Worm (Caenorhabditis elegans) whole organism, L4 larva: ENCODE measurements around the gene cyp-14A4.
A peak's percentile ranks its signal among the peaks of the same experiment; 100 is the strongest.

Experiments
- R02D3.7 ChIP-seq: fragments of 150-350 bp; sonication (generic microtip); optimal IDR thresholded peaks from 3 replicates; lab custom pipeline; 2014; ENCODE audit warnings: missing biosample characterization, missing genetic modification characterization
- Y5F2A.4 ChIP-seq: fragments of 200-800 bp; sonication (Bioruptor generic); optimal IDR thresholded peaks from 2 replicates; lab custom pipeline; 2018; ENCODE audit warnings: mild to moderate bottlenecking, missing genetic modification characterization, missing compliant biosample characterization
- ZK546.5 ChIP-seq, 2 experiments: sonication (generic microtip); optimal IDR thresholded peaks; 2 replicates each; lab custom pipeline; 2017; ENCODE audit warnings: missing biosample characterization in 2 of 2, missing genetic modification characterization in 2 of 2
- aha-1 ChIP-seq: fragments of 150-350 bp; peaks from one replicate; lab custom pipeline; 2014; ENCODE audit warnings: missing biosample characterization, missing genetic modification characterization
- aly-2 ChIP-seq: sonication (generic microtip); optimal IDR thresholded peaks from 2 replicates; lab custom pipeline; 2018; ENCODE audit warnings: missing biosample characterization, missing genetic modification characterization
- arid-1 ChIP-seq: fragments of 200-800 bp; sonication (Bioruptor generic); conservative IDR thresholded peaks from 2 replicates; pipeline ENCODE4 v1.3.6; 2022; ENCODE audit warnings: missing genetic modification reagents, missing genetic modification characterization, missing compliant biosample characterization
- ces-1 ChIP-seq: fragments of 150-350 bp; sonication (generic microtip); optimal IDR thresholded peaks from 4 replicates; lab custom pipeline; 2014; ENCODE audit warnings: missing biosample characterization, missing genetic modification reagents, missing genetic modification characterization
- cey-2 ChIP-seq: sonication (generic microtip); optimal IDR thresholded peaks from 3 replicates; lab custom pipeline; 2017; ENCODE audit warnings: missing genetic modification characterization, mild to moderate bottlenecking, missing compliant biosample characterization, antibody characterized with exemption, borderline replicate concordance; ENCODE audit not compliant: insufficient read depth
- dmd-6 ChIP-seq: fragments of 200-800 bp; sonication (Bioruptor generic); IDR thresholded peaks from 2 replicates; pipeline ENCODE4 v1.3.6; 2022; ENCODE audit warnings: missing genetic modification reagents, missing genetic modification characterization, missing compliant biosample characterization
- dmd-8 ChIP-seq: fragments of 200-800 bp; sonication (Bioruptor generic); IDR thresholded peaks from 2 replicates; pipeline ENCODE4 v1.3.6; 2022; ENCODE audit warnings: missing genetic modification characterization, missing compliant biosample characterization
- duxl-1 ChIP-seq: sonication (generic microtip); optimal IDR thresholded peaks from 2 replicates; lab custom pipeline; 2016; ENCODE audit warnings: mild to moderate bottlenecking, missing genetic modification characterization, moderate library complexity, missing compliant biosample characterization; ENCODE audit not compliant: poor library complexity
- fos-1 ChIP-seq: fragments of 150-350 bp; optimal IDR thresholded peaks from 2 replicates; lab custom pipeline; 2014; ENCODE audit warnings: missing biosample characterization, missing genetic modification characterization
- hlh-11 ChIP-seq: fragments of 200-800 bp; sonication (Bioruptor generic); optimal IDR thresholded peaks from 2 replicates; lab custom pipeline; 2018; ENCODE audit warnings: mild to moderate bottlenecking, missing genetic modification characterization, missing compliant biosample characterization
- hlh-30 ChIP-seq: sonication (generic microtip); optimal IDR thresholded peaks from 2 replicates; lab custom pipeline; 2017; ENCODE audit warnings: antibody characterized with exemption, mild to moderate bottlenecking, missing genetic modification characterization, missing compliant biosample characterization; ENCODE audit not compliant: insufficient read depth
- hmg-1.1 ChIP-seq: fragments of 200-800 bp; sonication (Bioruptor generic); IDR thresholded peaks from 2 replicates; pipeline ENCODE4 v1.3.6; 2022; ENCODE audit warnings: missing genetic modification reagents, missing genetic modification characterization, missing compliant biosample characterization
- lin-1 ChIP-seq: fragments of 200-800 bp; sonication (Bioruptor generic); IDR thresholded peaks from 2 replicates; pipeline ENCODE4 v1.3.6; 2022; ENCODE audit warnings: missing genetic modification reagents, missing genetic modification characterization, missing compliant biosample characterization
- lin-13 ChIP-seq: fragments of 150-350 bp; optimal IDR thresholded peaks from 2 replicates; lab custom pipeline; 2014; ENCODE audit warnings: missing biosample characterization, missing genetic modification reagents, missing genetic modification characterization
- lin-29 ChIP-seq: fragments of 200-800 bp; sonication (Bioruptor generic); IDR thresholded peaks from 2 replicates; pipeline ENCODE4 v1.3.6; 2022; ENCODE audit warnings: missing genetic modification reagents, missing genetic modification characterization, missing compliant biosample characterization
- lin-39 ChIP-seq: fragments of 150-350 bp; optimal IDR thresholded peaks from 2 replicates; lab custom pipeline; 2014; ENCODE audit warnings: missing biosample characterization, missing genetic modification reagents, missing genetic modification characterization
- lsy-2 ChIP-seq, 2 experiments: fragments of 150-350 bp in 1 of 2; sonication (generic microtip) in 1 of 2; optimal IDR thresholded peaks; 2 replicates each; lab custom pipeline; 2014 to 2017; ENCODE audit warnings: missing biosample characterization in 2 of 2, missing genetic modification characterization in 2 of 2
- madf-5 ChIP-seq, 2 experiments: fragments of 200-800 bp; sonication (Bioruptor generic); IDR thresholded peaks; 2 replicates each; pipeline ENCODE4 v1.3.6; 2022; ENCODE audit warnings: missing compliant biosample characterization in 2 of 2, missing genetic modification characterization in 2 of 2
- madf-9 ChIP-seq: fragments of 200-800 bp; sonication (Bioruptor generic); conservative IDR thresholded peaks from 2 replicates; pipeline ENCODE4 v1.3.6; 2022; ENCODE audit warnings: missing genetic modification reagents, missing genetic modification characterization, missing compliant biosample characterization
- mdl-1 ChIP-seq, 2 experiments: fragments of 150-350 bp in 1 of 2; sonication (generic microtip) in 1 of 2; optimal IDR thresholded peaks; 2 replicates each; lab custom pipeline; 2014 to 2017; ENCODE audit warnings: missing biosample characterization in 2 of 2, missing genetic modification characterization in 2 of 2
- mes-2 ChIP-seq: sonication (generic microtip); optimal IDR thresholded peaks from 2 replicates; lab custom pipeline; 2016; ENCODE audit warnings: missing genotype, mild to moderate bottlenecking, missing genetic modification characterization, missing compliant biosample characterization; ENCODE audit not compliant: poor library complexity, severe bottlenecking
- mxl-3 ChIP-seq: fragments of 200-800 bp; sonication (Bioruptor generic); optimal IDR thresholded peaks from 2 replicates; lab custom pipeline; 2018; ENCODE audit warnings: mild to moderate bottlenecking, missing genetic modification characterization, missing compliant biosample characterization
- nhr-11 ChIP-seq: fragments of 150-350 bp; optimal IDR thresholded peaks from 2 replicates; lab custom pipeline; 2014; ENCODE audit warnings: missing biosample characterization, missing genetic modification characterization
- nhr-111 ChIP-seq: fragments of 200-800 bp; sonication (Bioruptor generic); optimal IDR thresholded peaks from 2 replicates; lab custom pipeline; 2018; ENCODE audit warnings: mild to moderate bottlenecking, missing genetic modification characterization, missing compliant biosample characterization
- nhr-237 ChIP-seq: sonication (generic microtip); optimal IDR thresholded peaks from 2 replicates; lab custom pipeline; 2017; ENCODE audit warnings: missing biosample characterization, missing genetic modification characterization
- nhr-25 ChIP-seq: sonication (generic microtip); optimal IDR thresholded peaks from 2 replicates; lab custom pipeline; 2017; ENCODE audit warnings: missing genetic modification characterization, mild to moderate bottlenecking, missing compliant biosample characterization, antibody characterized with exemption, moderate library complexity, borderline replicate concordance; ENCODE audit not compliant: insufficient read depth
- nhr-41 ChIP-seq: fragments of 200-800 bp; sonication (Bioruptor generic); IDR thresholded peaks from 2 replicates; pipeline ENCODE4 v1.3.6; 2022; ENCODE audit warnings: missing genetic modification reagents, missing genetic modification characterization, missing compliant biosample characterization
- nhr-42 ChIP-seq: fragments of 200-800 bp; sonication (Bioruptor generic); IDR thresholded peaks from 2 replicates; pipeline ENCODE4 v1.3.6; 2022; ENCODE audit warnings: missing genetic modification characterization, missing compliant biosample characterization
- nhr-6 ChIP-seq: fragments of 150-350 bp; optimal IDR thresholded peaks from 2 replicates; lab custom pipeline; 2014; ENCODE audit warnings: missing biosample characterization, missing genetic modification characterization
- nhr-76 ChIP-seq: fragments of 150-350 bp; optimal IDR thresholded peaks from 2 replicates; lab custom pipeline; 2014; ENCODE audit warnings: missing biosample characterization, missing genetic modification characterization
- nhr-77 ChIP-seq: fragments of 150-350 bp; optimal IDR thresholded peaks from 2 replicates; lab custom pipeline; 2014; ENCODE audit warnings: missing biosample characterization, missing genetic modification characterization
- pha-4 ChIP-seq, 2 experiments: fragments of 150-350 bp in 1 of 2; fragments of 200-800 bp in 1 of 2; sonication (Bioruptor generic) in 1 of 2; IDR thresholded peaks in 1 of 2; optimal IDR thresholded peaks in 1 of 2; 2 replicates each; pipeline versions ENCODE4 v1.3.6 to Lab custom; 2014 to 2022; ENCODE audit warnings: missing genetic modification characterization in 2 of 2, missing genetic modification reagents in 2 of 2, missing biosample characterization in 1 of 2, missing compliant biosample characterization in 1 of 2
- php-3 ChIP-seq: fragments of 200-800 bp; sonication (Bioruptor generic); IDR thresholded peaks from 2 replicates; pipeline ENCODE4 v1.3.6; 2022; ENCODE audit warnings: missing genetic modification reagents, missing genetic modification characterization, missing compliant biosample characterization
- snpc-1.2 ChIP-seq: fragments of 200-800 bp; sonication (Bioruptor generic); IDR thresholded peaks from 2 replicates; pipeline ENCODE4 v1.3.6; 2022; ENCODE audit warnings: missing genetic modification reagents, missing genetic modification characterization, missing compliant biosample characterization
- snpc-4 ChIP-seq: fragments of 150-350 bp; optimal IDR thresholded peaks from 2 replicates; lab custom pipeline; 2014; ENCODE audit warnings: missing biosample characterization, missing genetic modification characterization
- spr-3 ChIP-seq: fragments of 200-800 bp; sonication (Bioruptor generic); optimal IDR thresholded peaks from 2 replicates; lab custom pipeline; 2018; ENCODE audit warnings: mild to moderate bottlenecking, missing genetic modification characterization, missing compliant biosample characterization
- tra-1 ChIP-seq: fragments of 200-800 bp; sonication (Bioruptor generic); IDR thresholded peaks from 2 replicates; pipeline ENCODE4 v1.3.6; 2022; ENCODE audit warnings: missing genetic modification reagents, missing genetic modification characterization, missing compliant biosample characterization
- unc-130 ChIP-seq: sonication (generic microtip); optimal IDR thresholded peaks from 2 replicates; lab custom pipeline; 2016; ENCODE audit warnings: missing genetic modification reagents, missing genetic modification characterization, missing compliant biosample characterization
- unc-39 ChIP-seq: sonication (generic microtip); optimal IDR thresholded peaks from 2 replicates; lab custom pipeline; 2017; ENCODE audit warnings: missing biosample characterization, missing genetic modification characterization
- vab-7 ChIP-seq: fragments of 200-800 bp; sonication (Bioruptor generic); IDR thresholded peaks from 2 replicates; pipeline ENCODE4 v1.3.6; 2022; ENCODE audit warnings: missing genetic modification reagents, missing genetic modification characterization, missing compliant biosample characterization
- zag-1 ChIP-seq: fragments of 150-350 bp; optimal IDR thresholded peaks from 2 replicates; lab custom pipeline; 2014; ENCODE audit warnings: missing biosample characterization, missing genetic modification characterization
- zfp-2 ChIP-seq: sonication (generic microtip); optimal IDR thresholded peaks from 2 replicates; lab custom pipeline; 2016; ENCODE audit warnings: mild to moderate bottlenecking, missing genetic modification characterization, missing compliant biosample characterization
- zip-2 ChIP-seq: fragments of 150-350 bp; optimal IDR thresholded peaks from 2 replicates; lab custom pipeline; 2014; ENCODE audit warnings: missing biosample characterization, missing genetic modification characterization
- ztf-7 ChIP-seq: fragments of 150-350 bp; optimal IDR thresholded peaks from 2 replicates; lab custom pipeline; 2014; ENCODE audit warnings: missing biosample characterization, missing genetic modification characterization

cyp-14A4 gene

DNA sequence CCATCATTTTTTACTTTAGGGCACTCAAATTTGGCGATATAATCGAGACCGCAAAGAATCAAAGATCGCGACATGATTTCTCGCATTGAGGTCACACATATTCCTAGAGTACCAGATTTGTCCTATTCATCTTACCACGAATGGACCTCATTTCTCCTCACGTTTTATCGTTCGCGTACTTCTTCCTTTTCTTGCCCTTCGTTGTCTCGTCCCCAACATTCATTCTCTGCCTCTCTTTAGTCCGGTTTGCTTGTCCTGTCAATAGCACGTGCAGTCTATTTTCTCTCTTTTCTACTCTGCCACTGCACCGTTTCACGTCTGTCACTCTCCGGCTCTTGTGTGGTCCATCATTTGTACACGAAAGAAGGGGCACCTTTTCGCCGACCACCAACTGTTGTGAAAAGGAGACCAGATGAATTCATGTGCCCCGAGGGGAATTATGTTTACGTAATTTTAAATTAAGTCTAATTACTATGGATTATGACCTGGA, 32.6 kb downstream of the cyp-14A4 start (continued):
- TF ChIP-seq nhr-25 (tag; lab: Kevin White, UChicago) (no peak), aly-2 (no peak), nhr-77 (peak; percentile 55), zfp-2 (tag; lab: Kevin White, UChicago) (no peak), nhr-6 (tag; lab: Kevin White, UChicago) (peak; percentile 61), hlh-30 (tag; lab: Kevin White, UChicago) (peak; percentile 93), zip-2 (tag; lab: Kevin White, UChicago) (no peak), ztf-7 (tag; lab: Kevin White, UChicago) (peak; percentile 35), fos-1 (tag; lab: Kevin White, UChicago) (no peak), nhr-11 (tag; lab: Kevin White, UChicago) (peak; percentile 87), hmg-1.1 (peak; percentile 70), snpc-4 (tag; lab: Kevin White, UChicago) (no peak), dmd-6 (peak; percentile 74), arid-1 (GFP tag; lab: Robert Waterston, UW) (peak; percentile 44; the same call in 1 of the 2 replicates), nhr-111 (GFP tag; lab: Kevin White, UChicago) (no peak), aha-1 (peak; percentile 50), lin-39 (tag; lab: Kevin White, UChicago) (no peak), nhr-237 (tag; lab: Kevin White, UChicago) (no peak), nhr-41 (GFP tag; lab: Robert Waterston, UW) (no peak), lsy-2 (tag; optimal IDR thresholded peaks at IDR 0.05; lab: Kevin White, UChicago) (peak; percentile 7 to 55), tra-1 (GFP tag; lab: Robert Waterston, UW) (0 out of 2 replicates have a peak, but pooled peaks have one; percentile 44), mxl-3 (GFP tag; lab: Kevin White, UChicago) (peak; percentile 86), cey-2 (no peak), lin-29 (GFP tag; lab: Robert Waterston, UW) (no peak), vab-7 (GFP tag; lab: Robert Waterston, UW) (no peak), lin-13 (no peak), snpc-1.2 (no peak)
- TF ChIP-seq, all 104 proteins: peak for 28

DNA sequence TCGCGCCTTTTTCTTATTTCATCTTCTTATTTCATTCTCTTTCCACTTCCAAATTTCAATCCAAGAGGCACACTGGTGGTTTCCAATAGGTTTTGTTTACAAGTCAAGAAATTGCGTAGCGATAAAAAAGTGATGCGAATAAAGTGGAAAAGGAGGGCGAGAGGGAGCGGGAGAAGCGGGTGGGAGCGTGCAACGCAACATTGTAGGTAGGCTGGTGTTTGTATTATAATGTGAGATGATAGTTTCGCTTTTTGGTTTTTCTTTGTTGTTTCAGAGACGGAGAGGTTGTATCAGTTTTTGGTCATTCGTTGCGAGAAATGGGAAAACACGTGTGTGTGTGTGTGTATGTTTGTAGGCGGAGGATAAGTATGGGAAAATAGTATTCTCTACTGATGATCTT, 33.8 kb downstream of the cyp-14A4 start:
- TF ChIP-seq zip-2 (tag; lab: Kevin White, UChicago) (no peak), mdl-1 (tag; optimal IDR thresholded peaks at IDR 0.05; lab: Kevin White, UChicago) (peak; percentile 38 to 90), unc-130 (no peak), dmd-6 (peak; percentile 83), zag-1 (tag; lab: Kevin White, UChicago) (no peak), lin-13 (no peak), R02D3.7 (tag; lab: Kevin White, UChicago) (no peak), duxl-1 (tag; lab: Kevin White, UChicago) (no peak), ces-1 (no peak), hlh-11 (peak; percentile 83), php-3 (GFP tag; lab: Robert Waterston, UW) (0 out of 2 replicates have a peak, but pooled peaks have one; percentile 44), nhr-76 (tag; lab: Kevin White, UChicago) (no peak), mes-2 (tag; lab: Kevin White, UChicago) (peak; percentile 64), arid-1 (GFP tag; lab: Robert Waterston, UW) (0 out of 2 replicates have a peak, but pooled peaks have one; percentile 29), pha-4 (GFP tag; IDR thresholded peaks at IDR 0.05; lab: Robert Waterston, UW) (no peak), pha-4 (tag; optimal IDR thresholded peaks at IDR 0.05; lab: Kevin White, UChicago) (peak; percentile 68), nhr-42 (GFP tag; lab: Robert Waterston, UW) (0 out of 2 replicates have a peak, but pooled peaks have one; percentile 15), unc-39 (no peak), dmd-8 (no peak), madf-5 (GFP tag; IDR thresholded peaks at IDR 0.05; lab: Robert Waterston, UW) (no peak), aha-1 (peak; percentile 98), tra-1 (GFP tag; lab: Robert Waterston, UW) (peak; percentile 65; the same call in 1 of the 2 replicates), hmg-1.1 (peak; percentile 34; the same call in 1 of the 2 replicates), madf-9 (no peak), lin-1 (GFP tag; lab: Robert Waterston, UW) (no peak), zfp-2 (tag; lab: Kevin White, UChicago) (no peak), spr-3 (no peak), ZK546.5 (tag; optimal IDR thresholded peaks at IDR 0.05; lab: Kevin White, UChicago) (no peak), Y5F2A.4 (GFP tag; lab: Kevin White, UChicago) (no peak)
